Worm (Caenorhabditis elegans) whole organism, midembryonic: ENCODE data around the gene ZK1073.2.

Experiments used
- cog-1 ChIP-seq: sonication (generic microtip); optimal IDR thresholded peaks from 2 replicates; lab custom pipeline; 2016; ENCODE audit warnings: missing genetic modification characterization, missing compliant biosample characterization
- med-1 ChIP-seq: sonication (generic microtip); optimal IDR thresholded peaks from 2 replicates; lab custom pipeline; 2017; ENCODE audit warnings: missing genetic modification characterization, mild to moderate bottlenecking, missing compliant biosample characterization, antibody characterized with exemption, missing genetic modification reagents; ENCODE audit not compliant: insufficient read depth
- ztf-29 ChIP-seq: fragments of 200-800 bp; sonication (Bioruptor generic); IDR thresholded peaks from 2 replicates; pipeline ENCODE4 v1.3.6; 2022; ENCODE audit warnings: missing genetic modification reagents, missing genetic modification characterization, missing compliant biosample characterization

DNA sequence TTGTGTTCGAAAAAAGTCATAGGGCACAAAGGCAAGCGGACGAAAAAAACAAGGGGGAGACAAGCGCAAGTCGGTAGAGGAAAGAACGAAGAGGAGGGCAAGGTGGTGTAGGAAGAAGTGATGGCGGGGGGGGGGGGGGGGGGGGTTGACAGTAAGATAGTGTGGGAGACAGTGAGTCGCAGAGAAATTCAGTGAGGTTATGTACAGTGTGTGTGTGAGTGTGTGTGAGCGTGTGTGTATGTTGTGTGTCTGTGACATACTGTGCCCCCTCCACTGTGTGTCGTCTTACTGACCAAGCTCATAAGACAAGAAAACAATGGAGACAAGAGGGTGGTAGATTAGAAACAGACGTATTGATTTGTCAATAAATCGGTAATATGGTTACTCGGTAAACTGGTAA, 46.7 kb downstream of the ZK1073.2 start:
- TF ChIP-seq cog-1 (tag; lab: Kevin White, UChicago) (no peak), ztf-29 (GFP tag; lab: Robert Waterston, UW) (no peak), med-1 (GFP tag; lab: Kevin White, UChicago) (no peak)
